Fruit fly (Drosophila melanogaster) whole organism, prepupa: ENCODE results near the gene ea.
A peak's percentile ranks its signal among the peaks of the same experiment; 100 is the strongest.

ENCODE experiments used
- Blimp-1 ChIP-seq: fragments of 200-800 bp; sonication (Bioruptor generic); optimal IDR thresholded peaks from 3 replicates; lab custom pipeline; 2017; ENCODE audit warnings: missing biosample characterization, missing genetic modification characterization, mild to moderate bottlenecking, moderate library complexity, missing genetic modification reagents
- CG10631 ChIP-seq: fragments of 200-800 bp; sonication (Bioruptor generic); optimal IDR thresholded peaks from 2 replicates; lab custom pipeline; 2016; ENCODE audit warnings: missing biosample characterization, missing genetic modification characterization
- CG10669 ChIP-seq: fragments of 200-800 bp; sonication (Bioruptor generic); optimal IDR thresholded peaks from 3 replicates; lab custom pipeline; 2018; ENCODE audit warnings: missing biosample characterization, mild to moderate bottlenecking, missing genetic modification characterization, moderate library complexity
- CG11294 ChIP-seq: fragments of 200-800 bp; sonication (Bioruptor generic); IDR thresholded peaks from 2 replicates; pipeline ENCODE4 v1.3.6; 2022; ENCODE audit warnings: missing biosample characterization, missing genetic modification characterization
- CG11762 ChIP-seq: fragments of 200-800 bp; sonication (Bioruptor generic); optimal IDR thresholded peaks from 3 replicates; lab custom pipeline; 2016; ENCODE audit warnings: missing biosample characterization, missing genetic modification characterization; ENCODE audit not compliant: insufficient read depth
- CG11902 ChIP-seq: fragments of 200-800 bp; sonication (Bioruptor generic); optimal IDR thresholded peaks from 3 replicates; lab custom pipeline; 2016; ENCODE audit warnings: missing biosample characterization, missing genetic modification characterization
- CG15336 ChIP-seq: fragments of 200-800 bp; sonication (Bioruptor generic); IDR thresholded peaks from 2 replicates; pipeline ENCODE4 v1.3.6; 2022; ENCODE audit warnings: missing biosample characterization, missing genetic modification characterization
- CG1621 ChIP-seq: fragments of 200-800 bp; sonication (Bioruptor generic); optimal IDR thresholded peaks from 3 replicates; lab custom pipeline; 2018; ENCODE audit warnings: missing biosample characterization, mild to moderate bottlenecking, missing genetic modification characterization
- CG16779 ChIP-seq: fragments of 200-800 bp; sonication (Bioruptor generic); optimal IDR thresholded peaks from 3 replicates; lab custom pipeline; 2017; ENCODE audit warnings: missing biosample characterization, mild to moderate bottlenecking, missing genetic modification characterization
- CG3032 ChIP-seq: fragments of 200-800 bp; optimal IDR thresholded peaks from 2 replicates; lab custom pipeline; 2019; ENCODE audit warnings: missing biosample characterization, mild to moderate bottlenecking, missing genetic modification characterization, moderate library complexity
- CG31627 ChIP-seq: fragments of 200-800 bp; sonication (Bioruptor generic); optimal IDR thresholded peaks from 3 replicates; lab custom pipeline; 2016; ENCODE audit warnings: missing biosample characterization, missing genetic modification characterization
- CG32006 ChIP-seq: fragments of 200-800 bp; sonication (Bioruptor generic); optimal IDR thresholded peaks from 3 replicates; lab custom pipeline; 2017; ENCODE audit warnings: missing biosample characterization, mild to moderate bottlenecking, missing genetic modification characterization
- CG34406 ChIP-seq: fragments of 200-800 bp; sonication (Bioruptor generic); optimal IDR thresholded peaks from 3 replicates; lab custom pipeline; 2016; ENCODE audit warnings: missing biosample characterization, missing genetic modification characterization
- CG3919 ChIP-seq: fragments of 200-800 bp; sonication (Bioruptor generic); optimal IDR thresholded peaks from 3 replicates; lab custom pipeline; 2016; ENCODE audit warnings: missing biosample characterization, missing genetic modification characterization
- CG4318 ChIP-seq: fragments of 200-800 bp; sonication (Bioruptor generic); optimal IDR thresholded peaks from 3 replicates; lab custom pipeline; 2017; ENCODE audit warnings: missing biosample characterization, mild to moderate bottlenecking, missing genetic modification characterization
- CG6163 ChIP-seq: fragments of 200-800 bp; sonication (Bioruptor generic); IDR thresholded peaks from 3 replicates; pipeline ENCODE4 v1.3.6; 2022; ENCODE audit warnings: missing biosample characterization, missing genetic modification characterization
- CG6276 ChIP-seq: fragments of 200-800 bp; sonication (Bioruptor generic); optimal IDR thresholded peaks from 2 replicates; lab custom pipeline; 2017; ENCODE audit warnings: missing biosample characterization, mild to moderate bottlenecking, missing genetic modification characterization
- CG6792 ChIP-seq: fragments of 200-800 bp; sonication (Bioruptor generic); optimal IDR thresholded peaks from 3 replicates; lab custom pipeline; 2016; ENCODE audit warnings: missing biosample characterization, missing genetic modification characterization
- CG6808 ChIP-seq: fragments of 200-800 bp; sonication (Bioruptor generic); optimal IDR thresholded peaks from 3 replicates; lab custom pipeline; 2017; ENCODE audit warnings: missing biosample characterization, missing genetic modification characterization, mild to moderate bottlenecking, moderate library complexity, missing genetic modification reagents
- CG6854 ChIP-seq: fragments of 200-800 bp; sonication (Bioruptor generic); optimal IDR thresholded peaks from 2 replicates; lab custom pipeline; 2017; ENCODE audit warnings: missing biosample characterization, mild to moderate bottlenecking, missing genetic modification characterization
- CG7368 ChIP-seq: fragments of 200-800 bp; sonication (Bioruptor generic); optimal IDR thresholded peaks from 3 replicates; lab custom pipeline; 2016; ENCODE audit warnings: missing biosample characterization, missing genetic modification characterization
- CG8119 ChIP-seq: fragments of 200-800 bp; sonication (Bioruptor generic); IDR thresholded peaks from 3 replicates; pipeline ENCODE4 v1.3.6; 2022; ENCODE audit warnings: missing biosample characterization, missing genetic modification characterization
- CG8319 ChIP-seq: fragments of 200-800 bp; sonication (Bioruptor generic); optimal IDR thresholded peaks from 3 replicates; lab custom pipeline; 2016; ENCODE audit warnings: missing biosample characterization, missing genetic modification characterization
- CG8632 ChIP-seq: fragments of 200-800 bp; sonication (Bioruptor generic); optimal IDR thresholded peaks from 3 replicates; lab custom pipeline; 2016; ENCODE audit warnings: missing biosample characterization, missing genetic modification characterization
- CG9139 ChIP-seq: fragments of 200-800 bp; sonication (Bioruptor generic); optimal IDR thresholded peaks from 3 replicates; lab custom pipeline; 2017; ENCODE audit warnings: missing biosample characterization, mild to moderate bottlenecking, missing genetic modification characterization
- Eip75B ChIP-seq: fragments of 200-800 bp; sonication (Bioruptor generic); optimal IDR thresholded peaks from 3 replicates; lab custom pipeline; 2016; ENCODE audit warnings: missing biosample characterization, missing genetic modification characterization
- Eip78C ChIP-seq: fragments of 200-800 bp; sonication (Bioruptor generic); peaks from one replicate; lab custom pipeline; 2016; ENCODE audit warnings: missing biosample characterization, missing genetic modification characterization
- Eip93F ChIP-seq: fragments of 200-800 bp; sonication (Bioruptor generic); optimal IDR thresholded peaks from 2 replicates; lab custom pipeline; 2016; ENCODE audit warnings: missing biosample characterization, mild to moderate bottlenecking, missing genetic modification characterization
- Ets21C ChIP-seq: fragments of 200-800 bp; sonication (Bioruptor generic); optimal IDR thresholded peaks from 3 replicates; lab custom pipeline; 2016; ENCODE audit warnings: missing biosample characterization, missing genetic modification characterization
- Ets96B ChIP-seq: fragments of 200-800 bp; optimal IDR thresholded peaks from 2 replicates; lab custom pipeline; 2019; ENCODE audit warnings: missing biosample characterization, mild to moderate bottlenecking, missing genetic modification characterization, moderate library complexity
- Gug ChIP-seq: fragments of 200-800 bp; sonication (Bioruptor generic); IDR thresholded peaks from 2 replicates; pipeline ENCODE4 v1.3.6; 2022; ENCODE audit warnings: missing biosample characterization, missing genetic modification characterization
- Hr38 ChIP-seq: sonication (Bioruptor generic); optimal IDR thresholded peaks from 2 replicates; lab custom pipeline; 2016; ENCODE audit warnings: missing biosample characterization, missing genetic modification characterization
- Hr39 ChIP-seq: fragments of 200-800 bp; sonication (Bioruptor generic); optimal IDR thresholded peaks from 2 replicates; lab custom pipeline; 2016; ENCODE audit warnings: missing biosample characterization, missing genetic modification characterization
- Hr4 ChIP-seq: fragments of 200-800 bp; sonication (Bioruptor generic); optimal IDR thresholded peaks from 3 replicates; lab custom pipeline; 2016; ENCODE audit warnings: missing biosample characterization, missing genetic modification characterization
- Lpt ChIP-seq: fragments of 200-800 bp; sonication (Bioruptor generic); optimal IDR thresholded peaks from 3 replicates; lab custom pipeline; 2016; ENCODE audit warnings: missing biosample characterization, missing genetic modification characterization
- Met ChIP-seq: fragments of 200-800 bp; sonication (Bioruptor generic); optimal IDR thresholded peaks from 3 replicates; lab custom pipeline; 2016; ENCODE audit warnings: missing biosample characterization, missing genetic modification characterization
- Sox102F ChIP-seq: fragments of 200-800 bp; sonication (Bioruptor generic); optimal IDR thresholded peaks from 2 replicates; lab custom pipeline; 2016; ENCODE audit warnings: missing biosample characterization, mild to moderate bottlenecking, missing genetic modification characterization
- Sox15 ChIP-seq: fragments of 200-800 bp; sonication (Bioruptor generic); optimal IDR thresholded peaks from 3 replicates; lab custom pipeline; 2016; ENCODE audit warnings: missing biosample characterization, missing genetic modification characterization
- cyc ChIP-seq: fragments of 200-800 bp; sonication (Bioruptor generic); optimal IDR thresholded peaks from 3 replicates; lab custom pipeline; 2016; ENCODE audit warnings: missing biosample characterization, missing genetic modification characterization
- dac ChIP-seq: fragments of 200-800 bp; sonication (Bioruptor generic); optimal IDR thresholded peaks from 2 replicates; lab custom pipeline; 2017; ENCODE audit warnings: missing biosample characterization, mild to moderate bottlenecking, missing genetic modification characterization
- eg ChIP-seq: fragments of 200-800 bp; sonication (Bioruptor generic); IDR thresholded peaks from 3 replicates; pipeline ENCODE4 v1.3.6; 2022; ENCODE audit warnings: missing biosample characterization, missing genetic modification characterization
- esn ChIP-seq: fragments of 200-800 bp; sonication (Bioruptor generic); optimal IDR thresholded peaks from 2 replicates; lab custom pipeline; 2016; ENCODE audit warnings: missing biosample characterization, mild to moderate bottlenecking, missing genetic modification characterization, moderate library complexity
- fd59A ChIP-seq: fragments of 200-800 bp; sonication (Bioruptor generic); optimal IDR thresholded peaks from 2 replicates; lab custom pipeline; 2017; ENCODE audit warnings: missing biosample characterization, mild to moderate bottlenecking, missing genetic modification characterization, missing genetic modification reagents
- fd85E ChIP-seq: fragments of 200-800 bp; sonication (Bioruptor generic); optimal IDR thresholded peaks from 3 replicates; lab custom pipeline; 2016; ENCODE audit warnings: missing biosample characterization, missing genetic modification characterization
- fkh ChIP-seq: fragments of 200-800 bp; sonication (Bioruptor generic); optimal IDR thresholded peaks from 3 replicates; lab custom pipeline; 2017; ENCODE audit warnings: missing biosample characterization, mild to moderate bottlenecking, missing genetic modification characterization, moderate library complexity
- lz ChIP-seq: fragments of 200-800 bp; sonication (Bioruptor generic); optimal IDR thresholded peaks from 3 replicates; lab custom pipeline; 2016; ENCODE audit warnings: missing biosample characterization, missing genetic modification characterization
- net ChIP-seq: fragments of 200-800 bp; sonication (Bioruptor generic); optimal IDR thresholded peaks from 3 replicates; lab custom pipeline; 2016; ENCODE audit warnings: missing biosample characterization, missing genetic modification characterization
- pdm3 ChIP-seq: fragments of 200-800 bp; sonication (Bioruptor generic); optimal IDR thresholded peaks from 3 replicates; lab custom pipeline; 2016; ENCODE audit warnings: missing biosample characterization, missing genetic modification characterization
- salr ChIP-seq, 2 experiments: fragments of 200-800 bp; sonication (Bioruptor generic); optimal IDR thresholded peaks; 3 replicates each; lab custom pipeline; 2016 to 2018; ENCODE audit warnings: missing biosample characterization in 2 of 2, missing genetic modification characterization in 2 of 2, mild to moderate bottlenecking in 1 of 2
- ss ChIP-seq, 2 experiments: fragments of 200-800 bp; sonication (Bioruptor generic); optimal IDR thresholded peaks; 2 replicates in 1 of 2; 3 replicates in 1 of 2; lab custom pipeline; 2017 to 2018; ENCODE audit warnings: mild to moderate bottlenecking in 2 of 2, missing biosample characterization in 2 of 2, missing genetic modification characterization in 2 of 2, moderate library complexity in 1 of 2
- svp ChIP-seq: fragments of 200-800 bp; sonication (Bioruptor generic); peaks from one replicate; lab custom pipeline; 2016; ENCODE audit warnings: missing biosample characterization, missing genetic modification characterization
- topi ChIP-seq: fragments of 200-800 bp; sonication (Bioruptor generic); optimal IDR thresholded peaks from 3 replicates; lab custom pipeline; 2016; ENCODE audit warnings: missing biosample characterization, missing genetic modification characterization
- vri ChIP-seq: fragments of 200-800 bp; sonication (Bioruptor generic); optimal IDR thresholded peaks from 3 replicates; lab custom pipeline; 2016; ENCODE audit warnings: missing biosample characterization, mild to moderate bottlenecking, missing genetic modification characterization

ea gene

DNA sequence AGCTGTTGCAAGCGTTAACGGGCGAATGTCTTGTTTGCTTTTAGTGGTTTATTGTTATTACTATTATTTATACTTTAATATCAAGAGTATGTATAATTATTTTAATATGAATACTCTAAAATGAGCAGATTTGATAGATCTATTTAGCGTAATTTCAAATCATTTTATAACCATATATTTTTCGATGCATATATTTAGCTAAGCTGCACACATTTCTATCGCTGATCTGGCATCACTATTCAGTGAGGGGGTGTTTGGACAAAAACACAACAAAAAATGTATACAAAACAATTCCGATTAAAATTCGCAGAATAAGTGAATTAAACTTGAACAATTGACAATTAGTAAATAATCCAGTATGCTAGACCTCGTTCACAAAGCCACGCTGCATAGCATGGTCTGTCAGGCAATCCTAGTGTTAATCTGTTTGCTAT lies 22.5 kb downstream of the ea start, which contains the start of the genes Trs33 and Tmtc4:
Gene Trs33 (minus strand): TSS at position 3 of the 434 bp plus-strand sequence.
Gene Tmtc4 (plus strand): TSS at position 233 of the 434 bp plus-strand sequence.
- TF ChIP-seq vri (GFP tag; lab: Kevin White, UChicago), result no peak
- TF ChIP-seq CG6276 (GFP tag; lab: Kevin White, UChicago), result no peak
- TF ChIP-seq Ets96B (tag; lab: Kevin White, UChicago), result peak; percentile 35
- peak; percentile 25 for TF ChIP-seq topi (GFP tag; lab: Kevin White, UChicago)
- no peak for TF ChIP-seq dac (GFP tag; lab: Kevin White, UChicago)
- TF ChIP-seq CG8119, result no peak
- TF ChIP-seq CG3919 (GFP tag; lab: Kevin White, UChicago), result no peak
- TF ChIP-seq Met (GFP tag; lab: Kevin White, UChicago), result no peak
- TF ChIP-seq esn (GFP tag; lab: Kevin White, UChicago), result peak; percentile 54
- no peak for TF ChIP-seq CG11294 (GFP tag; lab: Robert Waterston, UW)
- TF ChIP-seq fd59A (GFP tag; lab: Kevin White, UChicago), result no peak
- no peak for TF ChIP-seq CG9139 (GFP tag; lab: Kevin White, UChicago)
- TF ChIP-seq Lpt (GFP tag; lab: Kevin White, UChicago), result no peak
- TF ChIP-seq net (GFP tag; lab: Kevin White, UChicago), result no peak
- no peak for TF ChIP-seq CG6792 (GFP tag; lab: Kevin White, UChicago)
- peak; percentile 10 for TF ChIP-seq CG31627 (GFP tag; lab: Kevin White, UChicago)
- no peak for TF ChIP-seq Blimp-1 (GFP tag; lab: Kevin White, UChicago)
- no peak for TF ChIP-seq CG16779 (tag; lab: Kevin White, UChicago)
- peak; percentile 36 for TF ChIP-seq cyc (GFP tag; lab: Kevin White, UChicago)
- no peak for TF ChIP-seq CG32006 (GFP tag; lab: Kevin White, UChicago)
- TF ChIP-seq CG11762 (GFP tag; lab: Kevin White, UChicago), result no peak
- TF ChIP-seq Eip93F (GFP tag; lab: Kevin White, UChicago), result no peak
- peak; percentile 47 for TF ChIP-seq CG10631 (GFP tag; lab: Kevin White, UChicago)
- TF ChIP-seq Eip78C, result peak; percentile 75
- TF ChIP-seq Sox15 (GFP tag; lab: Kevin White, UChicago), result no peak
- no peak for TF ChIP-seq salr (GFP tag; optimal IDR thresholded peaks at IDR 0.05; lab: Kevin White, UChicago)
- no peak for TF ChIP-seq fd85E (GFP tag; lab: Kevin White, UChicago)
- no peak for TF ChIP-seq Gug (GFP tag; lab: Robert Waterston, UW)
- TF ChIP-seq Hr38 (GFP tag; lab: Kevin White, UChicago), result no peak
- no peak for TF ChIP-seq CG6163 (GFP tag; lab: Robert Waterston, UW)
- no peak for TF ChIP-seq svp (GFP tag; lab: Kevin White, UChicago)
- TF ChIP-seq fkh, result peak; percentile 96
- no peak for TF ChIP-seq pdm3 (GFP tag; lab: Kevin White, UChicago)
- TF ChIP-seq lz (GFP tag; lab: Kevin White, UChicago), result peak; percentile 8
- no peak for TF ChIP-seq Hr4
- no peak for TF ChIP-seq eg
- no peak for TF ChIP-seq CG6854 (GFP tag; lab: Kevin White, UChicago)
- TF ChIP-seq Ets21C (GFP tag; lab: Kevin White, UChicago), result no peak
- TF ChIP-seq CG3032, result peak; percentile 54
- TF ChIP-seq CG4318 (GFP tag; lab: Kevin White, UChicago), result no peak
- TF ChIP-seq ss (GFP tag; optimal IDR thresholded peaks at IDR 0.05; lab: Kevin White, UChicago), result no peak
- TF ChIP-seq CG8632 (GFP tag; lab: Kevin White, UChicago), result no peak
- no peak for TF ChIP-seq CG8319 (GFP tag; lab: Kevin White, UChicago)
- no peak for TF ChIP-seq CG1621
- TF ChIP-seq CG15336 (GFP tag; lab: Robert Waterston, UW), result peak; percentile 29; the same call in 1 of the 2 replicates
- TF ChIP-seq CG6808, result no peak
- TF ChIP-seq Sox102F (GFP tag; lab: Kevin White, UChicago), result no peak
- peak; percentile 30 for TF ChIP-seq CG10669 (GFP tag; lab: Kevin White, UChicago)
- no peak for TF ChIP-seq CG11902 (GFP tag; lab: Kevin White, UChicago)
- TF ChIP-seq Eip75B (GFP tag; lab: Kevin White, UChicago), result no peak
- peak; percentile 24 for TF ChIP-seq CG34406 (GFP tag; lab: Kevin White, UChicago)
- no peak for TF ChIP-seq CG7368 (GFP tag; lab: Kevin White, UChicago)
- TF ChIP-seq Hr39 (GFP tag; lab: Kevin White, UChicago), result no peak
